Worm (Caenorhabditis elegans) whole organism, L4 larva: Measurements from ENCODE around the gene dnpp-1.
A peak's percentile ranks its signal among the peaks of the same experiment; 100 is the strongest.

Source experiments
- F26F4.8 ChIP-seq: fragments of 200-800 bp; sonication (Bioruptor generic); conservative IDR thresholded peaks from 2 replicates; pipeline ENCODE4 v1.3.6; 2022; ENCODE audit warnings: missing genetic modification characterization, missing compliant biosample characterization
- F44E2.7 ChIP-seq: fragments of 200-800 bp; sonication (Bioruptor generic); IDR thresholded peaks from 2 replicates; pipeline ENCODE4 v2.1.2; 2022; ENCODE audit warnings: missing genetic modification characterization, missing compliant biosample characterization
- F49E8.2 ChIP-seq: sonication (generic microtip); optimal IDR thresholded peaks from 2 replicates; lab custom pipeline; 2016; ENCODE audit warnings: missing compliant biosample characterization, mild to moderate bottlenecking, missing genetic modification characterization, borderline replicate concordance
- R02D3.7 ChIP-seq: fragments of 150-350 bp; sonication (generic microtip); optimal IDR thresholded peaks from 3 replicates; lab custom pipeline; 2014; ENCODE audit warnings: missing biosample characterization, missing genetic modification characterization
- Y105C5A.15 ChIP-seq: fragments of 200-800 bp; sonication (Bioruptor generic); IDR thresholded peaks from 2 replicates; pipeline ENCODE4 v1.3.6; 2022; ENCODE audit warnings: missing genetic modification characterization, missing compliant biosample characterization
- aha-1 ChIP-seq: fragments of 150-350 bp; peaks from one replicate; lab custom pipeline; 2014; ENCODE audit warnings: missing biosample characterization, missing genetic modification characterization
- ama-1 ChIP-seq: fragments of 150-350 bp; optimal IDR thresholded peaks from 2 replicates; lab custom pipeline; 2014; ENCODE audit warnings: inconsistent platforms, mixed read lengths
- arid-1 ChIP-seq: fragments of 200-800 bp; sonication (Bioruptor generic); conservative IDR thresholded peaks from 2 replicates; pipeline ENCODE4 v1.3.6; 2022; ENCODE audit warnings: missing genetic modification reagents, missing genetic modification characterization, missing compliant biosample characterization
- ceh-20 ChIP-seq: fragments of 200-800 bp; sonication (Bioruptor generic); IDR thresholded peaks from 2 replicates; pipeline ENCODE4 v1.3.6; 2022; ENCODE audit warnings: missing genetic modification reagents, missing genetic modification characterization, missing compliant biosample characterization
- ceh-28 ChIP-seq: fragments of 150-350 bp; optimal IDR thresholded peaks from 2 replicates; lab custom pipeline; 2014; ENCODE audit warnings: missing biosample characterization, missing genetic modification reagents, missing genetic modification characterization
- ceh-44 ChIP-seq: fragments of 200-800 bp; sonication (Bioruptor generic); IDR thresholded peaks from 2 replicates; pipeline ENCODE4 v1.3.6; 2022; ENCODE audit warnings: missing genetic modification reagents, missing genetic modification characterization, missing compliant biosample characterization
- ceh-62 ChIP-seq: sonication (generic microtip); optimal IDR thresholded peaks from 2 replicates; lab custom pipeline; 2017; ENCODE audit warnings: missing biosample characterization, missing genetic modification characterization
- ces-1 ChIP-seq: fragments of 150-350 bp; sonication (generic microtip); optimal IDR thresholded peaks from 4 replicates; lab custom pipeline; 2014; ENCODE audit warnings: missing biosample characterization, missing genetic modification reagents, missing genetic modification characterization
- cey-2 ChIP-seq: sonication (generic microtip); optimal IDR thresholded peaks from 3 replicates; lab custom pipeline; 2017; ENCODE audit warnings: missing genetic modification characterization, mild to moderate bottlenecking, missing compliant biosample characterization, antibody characterized with exemption, borderline replicate concordance; ENCODE audit not compliant: insufficient read depth
- ctbp-1 ChIP-seq: fragments of 200-800 bp; sonication (Bioruptor generic); IDR thresholded peaks from 2 replicates; pipeline ENCODE4 v1.3.6; 2022; ENCODE audit warnings: missing genetic modification reagents, missing genetic modification characterization, missing compliant biosample characterization
- daf-12 ChIP-seq: fragments of 150-350 bp; optimal IDR thresholded peaks from 2 replicates; lab custom pipeline; 2014; ENCODE audit warnings: missing biosample characterization, missing genetic modification reagents, missing genetic modification characterization
- daf-8 ChIP-seq: fragments of 200-800 bp; sonication (Bioruptor generic); IDR thresholded peaks from 2 replicates; pipeline ENCODE4 v1.3.6; 2022; ENCODE audit warnings: missing genetic modification characterization, missing compliant biosample characterization
- dmd-6 ChIP-seq: fragments of 200-800 bp; sonication (Bioruptor generic); IDR thresholded peaks from 2 replicates; pipeline ENCODE4 v1.3.6; 2022; ENCODE audit warnings: missing genetic modification reagents, missing genetic modification characterization, missing compliant biosample characterization
- dmd-9 ChIP-seq: fragments of 200-800 bp; sonication (Bioruptor generic); IDR thresholded peaks from 2 replicates; pipeline ENCODE4 v1.3.6; 2022; ENCODE audit warnings: missing genetic modification reagents, missing genetic modification characterization, missing compliant biosample characterization
- fkh-10 ChIP-seq: fragments of 150-350 bp; optimal IDR thresholded peaks from 2 replicates; lab custom pipeline; 2014; ENCODE audit warnings: missing biosample characterization, missing genetic modification reagents, missing genetic modification characterization
- hlh-30 ChIP-seq: sonication (generic microtip); optimal IDR thresholded peaks from 2 replicates; lab custom pipeline; 2017; ENCODE audit warnings: antibody characterized with exemption, mild to moderate bottlenecking, missing genetic modification characterization, missing compliant biosample characterization; ENCODE audit not compliant: insufficient read depth
- hmg-1.1 ChIP-seq: fragments of 200-800 bp; sonication (Bioruptor generic); IDR thresholded peaks from 2 replicates; pipeline ENCODE4 v1.3.6; 2022; ENCODE audit warnings: missing genetic modification reagents, missing genetic modification characterization, missing compliant biosample characterization
- jun-1 ChIP-seq: fragments of 150-350 bp; optimal IDR thresholded peaks from 2 replicates; lab custom pipeline; 2014; ENCODE audit warnings: missing biosample characterization, missing genetic modification reagents, missing genetic modification characterization
- lim-7 ChIP-seq: fragments of 200-800 bp; sonication (Bioruptor generic); IDR thresholded peaks from 2 replicates; pipeline ENCODE4 v1.3.6; 2022; ENCODE audit warnings: missing genetic modification characterization, missing compliant biosample characterization
- lin-15B ChIP-seq: fragments of 150-350 bp; sonication (generic microtip); optimal IDR thresholded peaks from 3 replicates; lab custom pipeline; 2014; ENCODE audit warnings: missing biosample characterization, missing genetic modification characterization
- lin-29 ChIP-seq: fragments of 200-800 bp; sonication (Bioruptor generic); IDR thresholded peaks from 2 replicates; pipeline ENCODE4 v1.3.6; 2022; ENCODE audit warnings: missing genetic modification reagents, missing genetic modification characterization, missing compliant biosample characterization
- lin-38 ChIP-seq: fragments of 200-800 bp; sonication (Bioruptor generic); IDR thresholded peaks from 2 replicates; pipeline ENCODE4 v1.3.6; 2022; ENCODE audit warnings: missing genetic modification reagents, missing genetic modification characterization, missing compliant biosample characterization
- lir-3 ChIP-seq: sonication (generic microtip); optimal IDR thresholded peaks from 2 replicates; lab custom pipeline; 2016; ENCODE audit warnings: mild to moderate bottlenecking, missing genetic modification characterization, missing compliant biosample characterization
- madf-5 ChIP-seq, 2 experiments: fragments of 200-800 bp; sonication (Bioruptor generic); IDR thresholded peaks; 2 replicates each; pipeline ENCODE4 v1.3.6; 2022; ENCODE audit warnings: missing compliant biosample characterization in 2 of 2, missing genetic modification characterization in 2 of 2
- mep-1 ChIP-seq: fragments of 150-350 bp; sonication (generic microtip); optimal IDR thresholded peaks from 3 replicates; lab custom pipeline; 2014; ENCODE audit warnings: missing biosample characterization, missing genetic modification characterization
- mxl-3 ChIP-seq: fragments of 200-800 bp; sonication (Bioruptor generic); optimal IDR thresholded peaks from 2 replicates; lab custom pipeline; 2018; ENCODE audit warnings: mild to moderate bottlenecking, missing genetic modification characterization, missing compliant biosample characterization
- nhr-10 ChIP-seq: fragments of 150-350 bp; optimal IDR thresholded peaks from 2 replicates; lab custom pipeline; 2014; ENCODE audit warnings: missing biosample characterization, missing genetic modification characterization
- nhr-111 ChIP-seq: fragments of 200-800 bp; sonication (Bioruptor generic); optimal IDR thresholded peaks from 2 replicates; lab custom pipeline; 2018; ENCODE audit warnings: mild to moderate bottlenecking, missing genetic modification characterization, missing compliant biosample characterization
- nhr-237 ChIP-seq: sonication (generic microtip); optimal IDR thresholded peaks from 2 replicates; lab custom pipeline; 2017; ENCODE audit warnings: missing biosample characterization, missing genetic modification characterization
- nhr-25 ChIP-seq: sonication (generic microtip); optimal IDR thresholded peaks from 2 replicates; lab custom pipeline; 2017; ENCODE audit warnings: missing genetic modification characterization, mild to moderate bottlenecking, missing compliant biosample characterization, antibody characterized with exemption, moderate library complexity, borderline replicate concordance; ENCODE audit not compliant: insufficient read depth
- nhr-28 ChIP-seq: fragments of 150-350 bp; optimal IDR thresholded peaks from 2 replicates; lab custom pipeline; 2014; ENCODE audit warnings: missing biosample characterization, missing genetic modification characterization
- nhr-41 ChIP-seq: fragments of 200-800 bp; sonication (Bioruptor generic); IDR thresholded peaks from 2 replicates; pipeline ENCODE4 v1.3.6; 2022; ENCODE audit warnings: missing genetic modification reagents, missing genetic modification characterization, missing compliant biosample characterization
- nhr-42 ChIP-seq: fragments of 200-800 bp; sonication (Bioruptor generic); IDR thresholded peaks from 2 replicates; pipeline ENCODE4 v1.3.6; 2022; ENCODE audit warnings: missing genetic modification characterization, missing compliant biosample characterization
- nhr-48 ChIP-seq: sonication (generic microtip); optimal IDR thresholded peaks from 2 replicates; lab custom pipeline; 2016; ENCODE audit warnings: mild to moderate bottlenecking, missing genetic modification characterization, missing compliant biosample characterization
- pha-4 ChIP-seq, 2 experiments: fragments of 150-350 bp in 1 of 2; fragments of 200-800 bp in 1 of 2; sonication (Bioruptor generic) in 1 of 2; IDR thresholded peaks in 1 of 2; optimal IDR thresholded peaks in 1 of 2; 2 replicates each; pipeline versions ENCODE4 v1.3.6 to Lab custom; 2014 to 2022; ENCODE audit warnings: missing genetic modification characterization in 2 of 2, missing genetic modification reagents in 2 of 2, missing biosample characterization in 1 of 2, missing compliant biosample characterization in 1 of 2
- pqm-1 ChIP-seq: sonication (generic microtip); optimal IDR thresholded peaks from 2 replicates; lab custom pipeline; 2017; ENCODE audit warnings: missing biosample characterization, missing genetic modification characterization
- rbr-2 ChIP-seq: sonication (generic microtip); optimal IDR thresholded peaks from 2 replicates; lab custom pipeline; 2016; ENCODE audit warnings: missing genotype, missing genetic modification characterization, missing compliant biosample characterization
- saeg-2 ChIP-seq: fragments of 200-800 bp; sonication (Bioruptor generic); IDR thresholded peaks from 2 replicates; pipeline ENCODE4 v1.3.6; 2022; ENCODE audit warnings: missing genetic modification reagents, missing genetic modification characterization, missing compliant biosample characterization
- snpc-1.2 ChIP-seq: fragments of 200-800 bp; sonication (Bioruptor generic); IDR thresholded peaks from 2 replicates; pipeline ENCODE4 v1.3.6; 2022; ENCODE audit warnings: missing genetic modification reagents, missing genetic modification characterization, missing compliant biosample characterization
- snpc-4 ChIP-seq: fragments of 150-350 bp; optimal IDR thresholded peaks from 2 replicates; lab custom pipeline; 2014; ENCODE audit warnings: missing biosample characterization, missing genetic modification characterization
- spr-1 ChIP-seq: sonication (generic microtip); optimal IDR thresholded peaks from 2 replicates; lab custom pipeline; 2016; ENCODE audit warnings: mild to moderate bottlenecking, missing genetic modification characterization, missing compliant biosample characterization
- unc-130 ChIP-seq: sonication (generic microtip); optimal IDR thresholded peaks from 2 replicates; lab custom pipeline; 2016; ENCODE audit warnings: missing genetic modification reagents, missing genetic modification characterization, missing compliant biosample characterization
- unc-39 ChIP-seq: sonication (generic microtip); optimal IDR thresholded peaks from 2 replicates; lab custom pipeline; 2017; ENCODE audit warnings: missing biosample characterization, missing genetic modification characterization
- vab-7 ChIP-seq: fragments of 200-800 bp; sonication (Bioruptor generic); IDR thresholded peaks from 2 replicates; pipeline ENCODE4 v1.3.6; 2022; ENCODE audit warnings: missing genetic modification reagents, missing genetic modification characterization, missing compliant biosample characterization
- zag-1 ChIP-seq: fragments of 150-350 bp; optimal IDR thresholded peaks from 2 replicates; lab custom pipeline; 2014; ENCODE audit warnings: missing biosample characterization, missing genetic modification characterization
- zip-2 ChIP-seq: fragments of 150-350 bp; optimal IDR thresholded peaks from 2 replicates; lab custom pipeline; 2014; ENCODE audit warnings: missing biosample characterization, missing genetic modification characterization
- ztf-7 ChIP-seq: fragments of 150-350 bp; optimal IDR thresholded peaks from 2 replicates; lab custom pipeline; 2014; ENCODE audit warnings: missing biosample characterization, missing genetic modification characterization

dnpp-1 gene

ce11 chrIII:5845483-5845882 is 18.1 kb downstream of the dnpp-1 start (continued):
- TF ChIP-seq F49E8.2 (tag; lab: Kevin White, UChicago) (no peak), unc-39 (tag; lab: Kevin White, UChicago) (no peak), lir-3 (tag; lab: Kevin White, UChicago) (no peak), R02D3.7 (no peak), vab-7 (GFP tag; lab: Robert Waterston, UW) (no peak), lim-7 (no peak), ceh-28 (tag; lab: Kevin White, UChicago) (no peak), ceh-20 (peak; percentile 71; the same call in 1 of the 2 replicates), hmg-1.1 (peak; percentile 76), snpc-4 (tag; lab: Kevin White, UChicago) (no peak), nhr-25 (no peak), ces-1 (GFP tag; lab: Kevin White, UChicago) (peak; percentile 39), saeg-2 (no peak), nhr-28 (no peak), cey-2 (no peak), spr-1 (tag; lab: Kevin White, UChicago) (no peak), fkh-10 (peak; percentile 65), mxl-3 (GFP tag; lab: Kevin White, UChicago) (peak; percentile 42), lin-29 (GFP tag; lab: Robert Waterston, UW) (no peak), arid-1 (GFP tag; lab: Robert Waterston, UW) (no peak), nhr-48 (tag; lab: Kevin White, UChicago) (no peak), pha-4 (GFP tag; IDR thresholded peaks at IDR 0.05; lab: Robert Waterston, UW) (no peak), pha-4 (tag; optimal IDR thresholded peaks at IDR 0.05; lab: Kevin White, UChicago) (no peak), hlh-30 (peak; percentile 69), F44E2.7 (GFP tag; lab: Robert Waterston, UW) (no peak), nhr-41 (GFP tag; lab: Robert Waterston, UW) (no peak), Y105C5A.15 (GFP tag; lab: Robert Waterston, UW) (no peak), dmd-6 (GFP tag; lab: Robert Waterston, UW) (no peak; the same call in none of the 2 replicates), madf-5 (GFP tag; IDR thresholded peaks at IDR 0.05; lab: Robert Waterston, UW) (no peak), ceh-62 (no peak), snpc-1.2 (GFP tag; lab: Robert Waterston, UW) (no peak), lin-15B (tag; lab: Kevin White, UChicago) (no peak), ztf-7 (tag; lab: Kevin White, UChicago) (no peak), mep-1 (tag; lab: Kevin White, UChicago) (peak; percentile 70), rbr-2 (tag; lab: Kevin White, UChicago) (peak; percentile 86), dmd-9 (no peak), pqm-1 (tag; lab: Kevin White, UChicago) (no peak), jun-1 (tag; lab: Kevin White, UChicago) (no peak), nhr-237 (no peak), lin-38 (GFP tag; lab: Robert Waterston, UW) (no peak), zag-1 (tag; lab: Kevin White, UChicago) (no peak), ceh-44 (GFP tag; lab: Robert Waterston, UW) (no peak), nhr-111 (GFP tag; lab: Kevin White, UChicago) (no peak), daf-12 (tag; lab: Kevin White, UChicago) (no peak), zip-2 (no peak), nhr-42 (GFP tag; lab: Robert Waterston, UW) (no peak), daf-8 (GFP tag; lab: Robert Waterston, UW) (no peak), unc-130 (no peak), F26F4.8 (GFP tag; lab: Robert Waterston, UW) (no peak), ama-1 (lab: Kevin White, UChicago) (no peak), nhr-10 (tag; lab: Kevin White, UChicago) (no peak), ctbp-1 (GFP tag; lab: Robert Waterston, UW) (peak; percentile 74), aha-1 (tag; lab: Kevin White, UChicago) (peak; percentile 88)
